Fruit fly (Drosophila melanogaster) whole organism, adult: ENCODE data around the gene Nup153.

Experiments used
- Crg-1 ChIP-seq: fragments of 200-800 bp; sonication (Bioruptor generic); optimal IDR thresholded peaks from 2 replicates; lab custom pipeline; 2016; ENCODE audit warnings: missing biosample characterization, missing genetic modification characterization
- Mnt ChIP-seq: fragments of 200-800 bp; sonication (Bioruptor generic); optimal IDR thresholded peaks from 2 replicates; lab custom pipeline; 2016; ENCODE audit warnings: missing biosample characterization, mild to moderate bottlenecking, missing genetic modification characterization
- bab1 ChIP-seq: fragments of 200-800 bp; sonication (Bioruptor generic); optimal IDR thresholded peaks from 3 replicates; lab custom pipeline; 2019; ENCODE audit warnings: missing biosample characterization, mild to moderate bottlenecking, missing genetic modification characterization, moderate library complexity

dm6 chrX:16574114-16574513 lies 24.9 kb upstream of the Nup153 start:
- TF ChIP-seq Crg-1 (GFP tag; lab: Kevin White, UChicago) (no peak), bab1 (GFP tag; lab: Kevin White, UChicago) (no peak), Mnt (GFP tag; lab: Kevin White, UChicago) (no peak)
